Fruit fly (Drosophila melanogaster) whole organism, embryonic: ENCODE measurements around the gene Rh4.

ENCODE experiments used
- Atf-2 ChIP-seq: fragments of 200-800 bp; sonication (Bioruptor generic); optimal IDR thresholded peaks from 2 replicates; lab custom pipeline; 2016; ENCODE audit warnings: missing biosample characterization, missing genetic modification characterization
- CG10462 ChIP-seq: fragments of 200-800 bp; sonication (Bioruptor generic); optimal IDR thresholded peaks from 2 replicates; lab custom pipeline; 2016; ENCODE audit warnings: missing biosample characterization, missing genetic modification characterization
- CG10543 ChIP-seq: fragments of 200-800 bp; sonication (Bioruptor generic); optimal IDR thresholded peaks from 3 replicates; lab custom pipeline; 2017; ENCODE audit warnings: missing biosample characterization, mild to moderate bottlenecking, missing genetic modification characterization, moderate library complexity
- CG10979 ChIP-seq: fragments of 200-800 bp; sonication (Bioruptor generic); optimal IDR thresholded peaks from 2 replicates; lab custom pipeline; 2018; ENCODE audit warnings: missing biosample characterization, mild to moderate bottlenecking, missing genetic modification characterization, moderate library complexity
- CG14441 ChIP-seq: fragments of 200-800 bp; sonication (Bioruptor generic); IDR thresholded peaks from 2 replicates; pipeline ENCODE4 v1.3.6; 2022; ENCODE audit warnings: missing biosample characterization, missing genetic modification characterization
- CG14965 ChIP-seq: fragments of 200-800 bp; sonication (Bioruptor generic); optimal IDR thresholded peaks from 2 replicates; lab custom pipeline; 2016; ENCODE audit warnings: missing biosample characterization, missing genetic modification characterization, borderline replicate concordance
- CG15601 ChIP-seq: fragments of 200-800 bp; sonication (Bioruptor generic); optimal IDR thresholded peaks from 3 replicates; lab custom pipeline; 2019; ENCODE audit warnings: missing biosample characterization, mild to moderate bottlenecking, missing genetic modification characterization, moderate library complexity
- CG1832 ChIP-seq: fragments of 200-800 bp; sonication (Bioruptor generic); optimal IDR thresholded peaks from 2 replicates; lab custom pipeline; 2017; ENCODE audit warnings: missing biosample characterization, mild to moderate bottlenecking, missing genetic modification characterization, inconsistent platforms
- CG18476 ChIP-seq: fragments of 200-800 bp; sonication (Bioruptor generic); optimal IDR thresholded peaks from 2 replicates; lab custom pipeline; 2016; ENCODE audit warnings: missing biosample characterization, mild to moderate bottlenecking, missing genetic modification characterization
- CG2712 ChIP-seq: fragments of 200-800 bp; optimal IDR thresholded peaks from 3 replicates; lab custom pipeline; 2019; ENCODE audit warnings: missing biosample characterization, mild to moderate bottlenecking, missing genetic modification characterization, moderate library complexity
- CG30403 ChIP-seq: fragments of 200-800 bp; sonication (Bioruptor generic); optimal IDR thresholded peaks from 3 replicates; lab custom pipeline; 2016; ENCODE audit warnings: missing biosample characterization, missing genetic modification characterization
- CG33213 ChIP-seq: fragments of 200-800 bp; sonication (Bioruptor generic); optimal IDR thresholded peaks from 3 replicates; lab custom pipeline; 2016; ENCODE audit warnings: missing biosample characterization, missing genetic modification characterization
- CG4854 ChIP-seq: fragments of 200-800 bp; sonication (Bioruptor generic); optimal IDR thresholded peaks from 2 replicates; lab custom pipeline; 2016; ENCODE audit warnings: missing biosample characterization, missing genetic modification characterization, inconsistent platforms
- CG7786 ChIP-seq: fragments of 200-800 bp; sonication (Bioruptor generic); optimal IDR thresholded peaks from 2 replicates; lab custom pipeline; 2016; ENCODE audit warnings: missing biosample characterization, missing genetic modification characterization
- CHES-1-like ChIP-seq: fragments of 200-800 bp; sonication (Bioruptor generic); optimal IDR thresholded peaks from 2 replicates; lab custom pipeline; 2016; ENCODE audit warnings: missing biosample characterization, missing genetic modification characterization
- Dll ChIP-seq: fragments of 200-800 bp; sonication (Bioruptor generic); IDR thresholded peaks from 4 replicates; pipeline ENCODE4 v1.3.6; 2022; ENCODE audit warnings: missing biosample characterization, missing genetic modification characterization; ENCODE audit not compliant: partially characterized antibody
- Drgx ChIP-seq: fragments of 200-800 bp; sonication (Bioruptor generic); IDR thresholded peaks from 2 replicates; pipeline ENCODE4 v1.3.6; 2022; ENCODE audit warnings: missing biosample characterization, missing genetic modification characterization
- E2f1 ChIP-seq: fragments of 200-800 bp; sonication (Bioruptor generic); IDR thresholded peaks from 2 replicates; pipeline ENCODE4 v1.3.6; 2022; ENCODE audit warnings: missing biosample characterization, missing genetic modification characterization
- Gsc ChIP-seq: fragments of 200-800 bp; sonication (Bioruptor generic); IDR thresholded peaks from 2 replicates; pipeline ENCODE4 v1.3.6; 2022; ENCODE audit warnings: missing biosample characterization, missing genetic modification characterization
- Hr51 ChIP-seq, 2 experiments: fragments of 200-800 bp; sonication (Bioruptor generic); optimal IDR thresholded peaks; 2 replicates in 1 of 2; 3 replicates in 1 of 2; lab custom pipeline; 2016 to 2018; ENCODE audit warnings: missing biosample characterization in 2 of 2, missing genetic modification characterization in 2 of 2, mild to moderate bottlenecking in 1 of 2, moderate library complexity in 1 of 2
- Hsf ChIP-seq: fragments of 200-800 bp; sonication (Bioruptor generic); optimal IDR thresholded peaks from 3 replicates; lab custom pipeline; 2016; ENCODE audit warnings: missing biosample characterization, missing genetic modification characterization
- Med ChIP-seq: fragments of 200-800 bp; sonication (Bioruptor generic); peaks from one replicate; lab custom pipeline; 2016; ENCODE audit warnings: missing biosample characterization, missing genetic modification characterization, mild to moderate bottlenecking, inconsistent platforms, moderate library complexity
- Meics ChIP-seq: fragments of 200-800 bp; sonication (Bioruptor generic); optimal IDR thresholded peaks from 2 replicates; lab custom pipeline; 2017; ENCODE audit warnings: missing biosample characterization, mild to moderate bottlenecking, missing genetic modification characterization
- Pdp1 ChIP-seq, 2 experiments: fragments of 200-800 bp; sonication (Bioruptor generic); optimal IDR thresholded peaks; 3 replicates each; lab custom pipeline; 2016; ENCODE audit warnings: missing biosample characterization in 2 of 2, missing genetic modification characterization in 2 of 2, mild to moderate bottlenecking in 1 of 2, moderate library complexity in 1 of 2
- Six4 ChIP-seq: fragments of 200-800 bp; sonication (Bioruptor generic); optimal IDR thresholded peaks from 2 replicates; lab custom pipeline; 2016; ENCODE audit warnings: missing biosample characterization, missing genetic modification characterization
- Spps ChIP-seq: fragments of 200-800 bp; sonication (Bioruptor generic); optimal IDR thresholded peaks from 2 replicates; lab custom pipeline; 2018; ENCODE audit warnings: missing biosample characterization, mild to moderate bottlenecking, missing genetic modification characterization
- Ssrp ChIP-seq: fragments of 200-800 bp; sonication (Bioruptor generic); optimal IDR thresholded peaks from 2 replicates; lab custom pipeline; 2018; ENCODE audit warnings: missing biosample characterization, mild to moderate bottlenecking, missing genetic modification characterization, moderate library complexity
- Xrp1 ChIP-seq: fragments of 200-800 bp; sonication (Bioruptor generic); IDR thresholded peaks from 2 replicates; pipeline ENCODE4 v1.3.6; 2022; ENCODE audit warnings: missing biosample characterization, missing genetic modification characterization
- abd-A ChIP-seq: fragments of 200-800 bp; sonication (Bioruptor generic); optimal IDR thresholded peaks from 3 replicates; lab custom pipeline; 2019; ENCODE audit warnings: missing biosample characterization, mild to moderate bottlenecking, missing genetic modification characterization, moderate library complexity
- chinmo ChIP-seq: fragments of 200-800 bp; sonication (Bioruptor generic); IDR thresholded peaks from 4 replicates; pipeline ENCODE4 v1.3.6; 2022; ENCODE audit warnings: missing biosample characterization, missing genetic modification characterization; ENCODE audit not compliant: partially characterized antibody
- dati ChIP-seq: fragments of 200-800 bp; sonication (Bioruptor generic); IDR thresholded peaks from 2 replicates; pipeline ENCODE4 v1.3.6; 2022; ENCODE audit warnings: missing biosample characterization, missing genetic modification characterization
- dysf ChIP-seq: fragments of 200-800 bp; sonication (Bioruptor generic); IDR thresholded peaks from 3 replicates; pipeline ENCODE4 v1.3.6; 2022; ENCODE audit warnings: missing biosample characterization, missing genetic modification characterization
- ken ChIP-seq: fragments of 200-800 bp; sonication (Bioruptor generic); IDR thresholded peaks from 3 replicates; pipeline ENCODE4 v1.3.6; 2022; ENCODE audit warnings: missing biosample characterization, missing genetic modification characterization
- lbe ChIP-seq: fragments of 200-800 bp; sonication (Bioruptor generic); optimal IDR thresholded peaks from 2 replicates; lab custom pipeline; 2016; ENCODE audit warnings: missing biosample characterization, mild to moderate bottlenecking, missing genetic modification characterization
- lilli ChIP-seq: fragments of 200-800 bp; sonication (Bioruptor generic); optimal IDR thresholded peaks from 3 replicates; lab custom pipeline; 2016; ENCODE audit warnings: missing biosample characterization, missing genetic modification characterization
- nau ChIP-seq: fragments of 200-800 bp; sonication (Bioruptor generic); optimal IDR thresholded peaks from 3 replicates; lab custom pipeline; 2017; ENCODE audit warnings: missing biosample characterization, mild to moderate bottlenecking, missing genetic modification characterization, missing genetic modification reagents
- nerfin-1 ChIP-seq: fragments of 200-800 bp; sonication (Bioruptor generic); optimal IDR thresholded peaks from 3 replicates; lab custom pipeline; 2019; ENCODE audit warnings: missing biosample characterization, mild to moderate bottlenecking, missing genetic modification characterization, moderate library complexity
- nerfin-2 ChIP-seq: fragments of 200-800 bp; sonication (Bioruptor generic); IDR thresholded peaks from 2 replicates; pipeline ENCODE4 v1.3.6; 2022; ENCODE audit warnings: missing biosample characterization, missing genetic modification characterization; ENCODE audit not compliant: partially characterized antibody
- odd ChIP-seq: fragments of 200-800 bp; sonication (Bioruptor generic); optimal IDR thresholded peaks from 2 replicates; lab custom pipeline; 2017; ENCODE audit warnings: missing biosample characterization, mild to moderate bottlenecking, missing genetic modification characterization
- pan ChIP-seq, 4 experiments: fragments of >200 bp in 3 of 4; fragments of 200-800 bp in 1 of 4; sonication (Bioruptor generic) in 1 of 4; optimal IDR thresholded peaks in 3 of 4; IDR thresholded peaks in 1 of 4; 2 replicates each; pipeline versions ENCODE4 v1.3.6 to Lab custom; 2017 to 2022; ENCODE audit warnings: missing biosample characterization in 2 of 4, missing genetic modification characterization in 2 of 4, mixed read lengths in 1 of 4
- run ChIP-seq: fragments of 200-800 bp; sonication (Bioruptor generic); optimal IDR thresholded peaks from 3 replicates; lab custom pipeline; 2018; ENCODE audit warnings: missing biosample characterization, mild to moderate bottlenecking, missing genetic modification characterization
- schlank ChIP-seq: fragments of 200-800 bp; sonication (Bioruptor generic); optimal IDR thresholded peaks from 2 replicates; lab custom pipeline; 2018; ENCODE audit warnings: missing biosample characterization, mild to moderate bottlenecking, missing genetic modification characterization
- sens-2 ChIP-seq: fragments of 200-800 bp; sonication (Bioruptor generic); IDR thresholded peaks from 2 replicates; pipeline ENCODE4 v1.3.6; 2022; ENCODE audit warnings: missing biosample characterization, missing genetic modification characterization
- sna ChIP-seq: fragments of 200-800 bp; sonication (Bioruptor generic); IDR thresholded peaks from 2 replicates; pipeline ENCODE4 v1.3.6; 2022; ENCODE audit warnings: missing biosample characterization, missing genetic modification characterization; ENCODE audit not compliant: partially characterized antibody
- stwl ChIP-seq: fragments of 200-800 bp; sonication (Bioruptor generic); optimal IDR thresholded peaks from 3 replicates; lab custom pipeline; 2018; ENCODE audit warnings: missing biosample characterization, mild to moderate bottlenecking, missing genetic modification characterization, moderate library complexity
- tio ChIP-seq: fragments of 200-800 bp; sonication (Bioruptor generic); optimal IDR thresholded peaks from 2 replicates; lab custom pipeline; 2017; ENCODE audit warnings: missing biosample characterization, missing genetic modification characterization, inconsistent platforms
- tna ChIP-seq: fragments of 200-800 bp; sonication (Bioruptor generic); IDR thresholded peaks from 2 replicates; pipeline ENCODE4 v1.3.6; 2022; ENCODE audit warnings: missing biosample characterization, missing genetic modification characterization; ENCODE audit not compliant: partially characterized antibody
- trh ChIP-seq: fragments of 200-800 bp; sonication (Bioruptor generic); optimal IDR thresholded peaks from 2 replicates; lab custom pipeline; 2016; ENCODE audit warnings: missing biosample characterization, missing genetic modification characterization

Gene Rh4

dm6 chr3L:16876785-16877468 is 14.6 kb upstream of the Rh4 start, which contains the start of gene CG32170 (continued):
- TF ChIP-seq Spps (tag; lab: Kevin White, UChicago) (no peak), Xrp1 (GFP tag; lab: Robert Waterston, UW) (no peak), run (tag; lab: Kevin White, UChicago) (no peak), Pdp1 (GFP tag; optimal IDR thresholded peaks at IDR 0.05; lab: Kevin White, UChicago) (peak in 1 of 2 experiments; percentile 22), CG10543 (peak; percentile 60), tna (GFP tag; lab: Robert Waterston, UW) (no peak), CG10979 (no peak), CG30403 (no peak), Drgx (GFP tag; lab: Robert Waterston, UW) (no peak), ken (no peak), Dll (no peak), trh (GFP tag; lab: Kevin White, UChicago) (no peak), lbe (no peak), Gsc (GFP tag; lab: Robert Waterston, UW) (no peak), Meics (GFP tag; lab: Kevin White, UChicago) (no peak), CG1832 (peak; percentile 57), odd (GFP tag; lab: Kevin White, UChicago) (no peak), stwl (no peak), schlank (tag; lab: Kevin White, UChicago) (no peak), Ssrp (tag; lab: Kevin White, UChicago) (no peak), tio (GFP tag; lab: Kevin White, UChicago) (no peak), sna (no peak), CG15601 (tag; lab: Kevin White, UChicago) (no peak), Hsf (GFP tag; lab: Kevin White, UChicago) (no peak), Six4 (GFP tag; lab: Kevin White, UChicago) (no peak), abd-A (peak; percentile 81), sens-2 (GFP tag; lab: Robert Waterston, UW) (no peak), nerfin-2 (GFP tag; lab: Robert Waterston, UW) (no peak), Med (GFP tag; lab: Kevin White, UChicago) (no peak), nerfin-1 (tag; lab: Kevin White, UChicago) (no peak), chinmo (peak; percentile 93; the same call in 3 of the 4 replicates), Hr51 (GFP tag; optimal IDR thresholded peaks at IDR 0.05; lab: Kevin White, UChicago) (no peak), CG14441 (GFP tag; lab: Robert Waterston, UW) (no peak), Atf-2 (no peak), lilli (GFP tag; lab: Kevin White, UChicago) (no peak), CG18476 (GFP tag; lab: Kevin White, UChicago) (no peak), nau (GFP tag; lab: Kevin White, UChicago) (no peak), CHES-1-like (no peak), CG2712 (tag; lab: Kevin White, UChicago) (no peak), CG14965 (GFP tag; lab: Kevin White, UChicago) (no peak), CG7786 (GFP tag; lab: Kevin White, UChicago) (no peak), dysf (GFP tag; lab: Robert Waterston, UW) (no peak), CG33213 (GFP tag; lab: Kevin White, UChicago) (no peak), pan (optimal IDR thresholded peaks at IDR 0.05; lab: Kevin White, UChicago) (no peak), pan (GFP tag; optimal IDR thresholded peaks at IDR 0.05 in 1 of 2, IDR thresholded peaks at IDR 0.05 in 1 of 2) (peak in 1 of 2 experiments; percentile 38), CG10462 (GFP tag; lab: Kevin White, UChicago) (no peak), CG4854 (GFP tag; lab: Kevin White, UChicago) (no peak), dati (GFP tag; lab: Robert Waterston, UW) (no peak), E2f1 (GFP tag; lab: Robert Waterston, UW) (no peak)
